Worm (Caenorhabditis elegans): ENCODE data around the gene adt-3.

The adt-3 gene

ce11 chrX:3977271-3977670, 45.8 kb downstream of the adt-3 start:
- TF ChIP-seq flt-1 (GFP tag; IDR thresholded peaks at IDR 0.05) (no peak), tab-1 (GFP tag; IDR thresholded peaks at IDR 0.05) (no peak), ztf-29 (GFP tag; IDR thresholded peaks at IDR 0.05) (no peak), T22C8.4 (GFP tag; IDR thresholded peaks at IDR 0.05) (no peak), klf-2 (GFP tag; conservative IDR thresholded peaks at IDR 0.05) (no peak), ztf-23 (GFP tag; IDR thresholded peaks at IDR 0.05) (no peak), ref-1 (GFP tag; conservative IDR thresholded peaks at IDR 0.05) (no peak), cog-1 (tag; optimal IDR thresholded peaks at IDR 0.05) (no peak), med-1 (GFP tag; optimal IDR thresholded peaks at IDR 0.05; ENCODE audit: insufficient read depth) (no peak)

DNA sequence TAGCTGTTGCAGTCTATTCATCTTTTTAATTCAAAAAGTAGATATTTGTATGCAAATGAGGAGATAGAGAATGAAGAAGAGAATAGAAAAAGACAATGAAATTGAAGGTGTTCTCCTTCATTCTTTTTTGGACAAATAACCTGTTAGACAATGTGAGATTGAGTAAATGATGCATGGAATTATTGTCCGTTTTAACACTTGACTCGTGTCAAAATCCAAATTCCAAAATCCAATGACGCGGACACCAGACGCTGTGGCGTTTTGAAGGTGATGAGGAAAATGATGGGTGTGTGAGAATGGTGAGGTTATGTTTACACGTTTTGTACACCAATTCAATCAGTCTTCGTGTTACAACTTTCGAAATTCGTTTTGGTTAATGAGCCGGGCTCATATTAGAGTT, 47.7 kb downstream of the adt-3 start:
- TF ChIP-seq ztf-23 (GFP tag; IDR thresholded peaks at IDR 0.05) (no peak), ref-1 (GFP tag; conservative IDR thresholded peaks at IDR 0.05) (no peak), klf-2 (GFP tag; conservative IDR thresholded peaks at IDR 0.05) (no peak), T22C8.4 (GFP tag; IDR thresholded peaks at IDR 0.05) (no peak), tab-1 (GFP tag; IDR thresholded peaks at IDR 0.05) (no peak), ztf-29 (GFP tag; IDR thresholded peaks at IDR 0.05) (no peak), flt-1 (GFP tag; IDR thresholded peaks at IDR 0.05) (no peak), cog-1 (tag; optimal IDR thresholded peaks at IDR 0.05) (no peak), med-1 (GFP tag; optimal IDR thresholded peaks at IDR 0.05; ENCODE audit: insufficient read depth) (no peak)

- TF ChIP-seq klf-2 (GFP tag; conservative IDR thresholded peaks at IDR 0.05) (no peak), T22C8.4 (GFP tag; IDR thresholded peaks at IDR 0.05) (no peak), ref-1 (GFP tag; conservative IDR thresholded peaks at IDR 0.05) (no peak), tab-1 (GFP tag; IDR thresholded peaks at IDR 0.05) (no peak), flt-1 (GFP tag; IDR thresholded peaks at IDR 0.05) (no peak), ztf-23 (GFP tag; IDR thresholded peaks at IDR 0.05) (no peak), cog-1 (tag; optimal IDR thresholded peaks at IDR 0.05) (no peak), med-1 (GFP tag; optimal IDR thresholded peaks at IDR 0.05; ENCODE audit: insufficient read depth) (no peak), ztf-29 (GFP tag; IDR thresholded peaks at IDR 0.05) (no peak)
Measured at ce11 chrX:3982370-3982769, 50.9 kb downstream of the adt-3 start.
